Fruit fly (Drosophila melanogaster) S2 (cell line): ENCODE data around the gene Cdc5.

Experiments used
- CG8478 ChIP-seq: fragments of >200 bp; optimal IDR thresholded peaks from 2 replicates; lab custom pipeline; 2018
- CTCF ChIP-seq, 2 experiments: fragments of >200 bp; optimal IDR thresholded peaks; 2 replicates each; lab custom pipeline; 2018

dm6 chr3L:380886-381546 lies 19.8 kb upstream of the Cdc5 start:
- no peak for TF ChIP-seq CTCF (optimal IDR thresholded peaks at IDR 0.05; lab: Kevin White, UChicago)
- no peak for TF ChIP-seq CG8478 (lab: Kevin White, UChicago)
